Fruit fly (Drosophila melanogaster) ovary, adult (tissue): Measurements from ENCODE around the gene Pen.
A peak's percentile ranks its signal among the peaks of the same experiment; 100 is the strongest.

ENCODE experiments used
- CG17801 ChIP-seq: fragments of 200-800 bp; optimal IDR thresholded peaks from 2 replicates; lab custom pipeline; 2019; ENCODE audit warnings: missing biosample characterization, mild to moderate bottlenecking, missing genetic modification characterization, moderate library complexity; ENCODE audit not compliant: partially characterized antibody

The Pen gene

dm6 chr2L:10056705-10057104 lies at the start of gene Pen:
Gene Pen, plus strand, starts transcription at chr2L:10056900.
- TF ChIP-seq CG17801 (GFP tag; lab: Kevin White, UChicago) = no peak

DNA sequence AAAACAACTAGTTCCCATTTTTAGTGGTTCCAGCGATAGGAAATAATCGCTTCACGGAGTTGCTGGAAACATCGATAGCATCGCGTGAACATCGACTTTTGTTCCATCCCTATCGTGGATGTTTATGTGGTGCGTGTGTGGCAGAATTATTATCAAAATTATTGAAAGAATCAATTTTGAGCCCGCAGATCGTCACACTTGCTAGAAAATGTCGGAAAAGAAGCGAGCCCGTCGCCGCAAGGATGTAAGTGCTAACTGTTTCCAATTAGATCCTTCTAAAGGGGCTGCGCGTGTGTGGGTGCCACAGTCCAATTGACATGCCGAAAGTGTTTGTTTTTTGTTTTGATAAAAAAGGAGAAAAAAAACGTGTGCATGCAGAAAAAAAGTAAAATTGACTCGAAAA lies 47.4 kb upstream of the Pen start, which contains the start of gene Trp1:
Gene Trp1, plus strand, starts transcription at position 89 of the 403 bp plus-strand sequence.
- TF ChIP-seq CG17801 (GFP tag; lab: Kevin White, UChicago) = peak; percentile 47

dm6 chr2L:10009800-10010658 lies 46.7 kb upstream of the Pen start:
- TF ChIP-seq CG17801 (GFP tag; lab: Kevin White, UChicago) = peak; percentile 98

- no peak for TF ChIP-seq CG17801 (GFP tag; lab: Kevin White, UChicago)
Measured at dm6 chr2L:10017363-10017762, 39.3 kb upstream of the Pen start, which contains the start of gene CG13131. Gene CG13131, minus strand, starts transcription at chr2L:10017463.

- no peak for TF ChIP-seq CG17801 (GFP tag; lab: Kevin White, UChicago)
Measured at dm6 chr2L:10026376-10026775, 30.3 kb upstream of the Pen start, which contains the start of gene CG13127. Gene CG13127, plus strand, starts transcription at chr2L:10026676.

- no peak for TF ChIP-seq CG17801 (GFP tag; lab: Kevin White, UChicago)
Measured at dm6 chr2L:10032415-10032814, 24.3 kb upstream of the Pen start, which contains the start of gene obst-B. Gene obst-B, plus strand, starts transcription at chr2L:10032690.

- no peak for TF ChIP-seq CG17801 (GFP tag; lab: Kevin White, UChicago)
Measured at dm6 chr2L:10033410-10033809, 23.3 kb upstream of the Pen start.

DNA sequence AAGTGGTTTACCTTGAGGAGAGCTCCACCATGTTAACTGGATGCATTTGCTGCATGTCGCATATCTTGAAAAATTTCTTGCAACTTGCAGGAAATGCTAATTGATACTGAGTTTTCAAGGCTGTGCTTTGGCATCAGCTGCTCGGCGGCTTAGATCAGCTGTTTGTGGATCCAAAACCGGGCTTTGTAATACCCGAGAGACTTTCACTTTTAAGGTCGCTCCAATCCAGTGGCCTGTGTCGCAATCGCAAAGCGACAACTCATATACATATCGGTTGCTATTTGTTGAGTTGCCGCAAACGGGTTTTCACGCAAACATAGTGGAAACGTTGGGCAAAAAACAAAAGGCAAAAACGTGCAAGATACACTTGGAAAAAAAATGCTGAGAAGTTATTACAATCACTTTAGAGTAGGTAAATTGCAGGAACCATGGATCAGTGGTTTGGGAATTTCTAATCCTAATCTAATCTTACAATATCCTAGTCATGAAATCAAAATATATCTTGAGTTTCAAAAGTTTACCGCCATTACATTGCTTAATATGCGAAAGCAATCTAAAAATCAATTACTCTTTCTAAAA lies 20.8 kb upstream of the Pen start:
- TF ChIP-seq CG17801 (GFP tag; lab: Kevin White, UChicago) = no peak

dm6 chr2L:10049280-10049679 lies 7.4 kb upstream of the Pen start, which contains the start of gene CG33301:
Gene CG33301, plus strand, starts transcription at chr2L:10049580.
- TF ChIP-seq CG17801 (GFP tag; lab: Kevin White, UChicago) = no peak

DNA sequence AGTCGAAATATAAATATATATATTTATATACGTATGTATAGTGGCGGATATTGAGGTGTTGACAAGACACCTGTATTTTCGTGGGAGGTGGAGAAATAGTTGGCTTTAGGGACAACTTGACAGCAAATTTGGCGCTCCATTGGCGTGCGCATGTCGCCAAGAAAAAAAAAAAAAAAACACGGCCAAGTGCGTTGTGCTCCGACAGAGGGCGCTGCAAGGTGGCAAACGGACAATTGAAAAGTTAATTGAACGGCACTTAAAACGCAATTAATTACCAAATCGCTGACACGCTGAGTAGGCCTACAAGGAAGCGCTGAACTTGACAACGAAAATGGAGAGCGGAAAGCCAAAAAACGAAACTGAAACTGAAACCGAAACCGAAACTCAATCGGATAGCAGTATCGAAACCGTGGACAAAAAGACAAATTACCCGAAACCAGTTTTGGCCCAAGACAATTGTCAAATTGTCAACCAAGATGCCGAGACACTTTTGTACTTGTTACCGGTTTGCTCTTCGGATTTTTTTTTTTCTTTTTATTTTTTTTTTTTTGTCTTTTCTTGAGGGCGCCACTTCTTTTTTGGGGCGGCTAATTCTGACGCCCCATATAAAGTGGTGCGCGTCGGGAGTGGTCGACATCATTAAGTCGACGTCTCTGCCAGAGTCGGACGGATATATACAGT lies 3.0 kb upstream of the Pen start, which contains the start of gene Cpr31A:
Gene Cpr31A, plus strand, starts transcription at position 631 of the 681 bp plus-strand sequence.
- no peak for TF ChIP-seq CG17801 (GFP tag; lab: Kevin White, UChicago)

DNA sequence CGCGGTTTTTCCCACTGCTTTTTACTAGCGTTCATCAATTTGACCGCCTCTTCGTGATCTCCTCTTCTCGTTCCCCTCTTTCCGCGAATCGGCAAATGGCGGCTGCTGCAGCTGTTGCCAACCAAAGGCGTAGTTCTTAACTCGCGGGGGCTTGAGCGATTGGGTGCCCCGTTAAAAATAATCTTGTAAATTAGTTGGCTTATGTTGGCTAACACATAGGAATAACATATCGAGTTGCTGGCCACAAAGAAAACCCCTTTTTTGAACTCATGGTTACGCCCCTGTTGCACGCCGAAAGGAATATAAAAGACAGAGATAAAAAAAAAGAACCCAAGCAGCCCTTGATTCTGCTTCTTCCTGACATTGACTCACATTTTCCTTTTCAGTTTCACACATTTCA lies 536 bp downstream of the Pen start:
- peak; percentile 83 for TF ChIP-seq CG17801 (GFP tag; lab: Kevin White, UChicago)

DNA sequence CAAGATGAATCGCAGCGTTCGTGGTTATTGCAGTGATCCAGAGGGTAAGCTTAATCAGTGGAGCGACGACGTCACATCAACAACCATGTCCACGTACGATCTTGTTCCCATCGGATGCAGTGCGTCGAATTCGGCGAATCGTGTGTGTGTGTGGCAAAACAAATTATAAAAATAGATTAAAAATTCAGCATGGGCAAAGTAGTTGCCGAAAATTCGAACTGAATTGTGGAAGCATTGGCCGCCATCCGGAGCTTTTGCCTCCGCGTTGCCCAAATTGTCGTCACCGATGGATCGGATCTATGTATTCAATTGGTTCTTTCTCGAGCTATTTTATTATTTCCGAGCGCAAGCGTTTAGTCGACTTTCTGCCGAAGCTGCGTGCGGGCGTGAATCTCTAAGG lies 3.8 kb downstream of the Pen start, which contains the start of gene Spn31A:
Gene Spn31A, plus strand, starts transcription at position 301 of the 400 bp plus-strand sequence.
- TF ChIP-seq CG17801 (GFP tag; lab: Kevin White, UChicago) = no peak

dm6 chr2L:10061276-10061675 lies 4.6 kb downstream of the Pen start:
- TF ChIP-seq CG17801 (GFP tag; lab: Kevin White, UChicago) = no peak

DNA sequence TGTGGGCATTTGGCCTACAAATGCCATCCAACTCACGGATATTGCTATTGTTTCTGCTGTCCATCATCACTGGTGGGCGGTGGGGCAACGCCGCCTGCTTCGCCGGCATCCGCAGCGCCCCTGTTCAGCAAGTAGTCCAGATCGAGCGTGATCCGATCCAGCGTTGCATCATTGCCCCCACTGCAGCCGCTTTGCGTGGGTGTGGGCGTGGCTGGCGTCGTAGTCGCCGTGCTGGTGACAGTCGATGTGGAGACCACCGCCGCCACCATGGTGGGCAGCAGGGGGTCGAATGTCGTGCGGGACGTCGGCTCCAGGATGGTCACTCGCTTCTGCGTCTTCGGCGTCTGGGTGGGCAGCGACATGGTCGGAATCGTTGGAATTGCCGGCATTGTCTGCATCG lies 8.1 kb downstream of the Pen start:
- no peak for TF ChIP-seq CG17801 (GFP tag; lab: Kevin White, UChicago)

- TF ChIP-seq CG17801 (GFP tag; lab: Kevin White, UChicago) = no peak
Measured at dm6 chr2L:10092289-10092688, 35.6 kb downstream of the Pen start, which contains the start of gene CG13133. Gene CG13133, minus strand, starts transcription at chr2L:10092389.
